Fruit fly (Drosophila melanogaster) ovary, adult (tissue): Measurements from ENCODE around the gene CG6766.

ENCODE experiments used
- CG17801 ChIP-seq: fragments of 200-800 bp; optimal IDR thresholded peaks from 2 replicates; lab custom pipeline; 2019; ENCODE audit warnings: missing biosample characterization, mild to moderate bottlenecking, missing genetic modification characterization, moderate library complexity; ENCODE audit not compliant: partially characterized antibody

The CG6766 gene

dm6 chr2L:12040510-12040909 is at the start of gene CG6766:
Gene CG6766, minus strand, starts transcription at chr2L:12040689.
- peak; percentile 32 for TF ChIP-seq CG17801 (GFP tag; lab: Kevin White, UChicago)

dm6 chr2L:12089145-12089544 is 48.7 kb upstream of the CG6766 start:
- no peak for TF ChIP-seq CG17801 (GFP tag; lab: Kevin White, UChicago)

- no peak for TF ChIP-seq CG17801 (GFP tag; lab: Kevin White, UChicago)
Measured at dm6 chr2L:12087442-12087841, 47.0 kb upstream of the CG6766 start.

- no peak for TF ChIP-seq CG17801 (GFP tag; lab: Kevin White, UChicago)
Measured at dm6 chr2L:12085619-12086171, 45.2 kb upstream of the CG6766 start, which contains the start of gene prd. Gene prd, minus strand, starts transcription at chr2L:12085827.

- no peak for TF ChIP-seq CG17801 (GFP tag; lab: Kevin White, UChicago)
Measured at dm6 chr2L:12085010-12085409, 44.5 kb upstream of the CG6766 start.

dm6 chr2L:12081118-12081665 is 40.7 kb upstream of the CG6766 start:
- TF ChIP-seq CG17801 (GFP tag; lab: Kevin White, UChicago) = no peak

DNA sequence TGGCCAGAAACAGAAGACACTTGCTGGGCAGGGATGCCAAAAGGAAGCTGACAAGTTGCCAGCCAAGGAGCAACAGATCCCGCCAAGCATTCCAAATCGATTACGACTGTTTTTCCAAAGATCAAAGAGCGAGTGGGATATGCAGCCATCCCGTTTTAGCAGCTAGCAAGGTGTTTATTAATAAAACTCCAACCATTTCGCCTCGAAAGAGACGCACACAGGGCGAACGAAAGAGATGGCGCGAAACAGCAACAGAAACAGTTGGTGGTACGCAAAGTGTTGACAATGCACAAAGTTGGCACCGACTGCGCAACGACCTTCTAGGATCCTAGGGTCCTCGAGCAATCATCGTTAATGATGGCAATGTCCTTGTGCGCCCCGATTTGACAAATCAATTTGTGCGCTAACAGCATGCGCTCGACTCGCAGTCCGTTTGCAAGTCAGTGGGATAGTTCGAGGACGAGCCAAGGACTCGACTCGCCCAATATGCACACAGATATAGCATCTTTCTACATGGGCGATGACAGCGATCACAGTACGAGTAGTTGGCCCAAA is 39.4 kb upstream of the CG6766 start:
- TF ChIP-seq CG17801 (GFP tag; lab: Kevin White, UChicago) = no peak

DNA sequence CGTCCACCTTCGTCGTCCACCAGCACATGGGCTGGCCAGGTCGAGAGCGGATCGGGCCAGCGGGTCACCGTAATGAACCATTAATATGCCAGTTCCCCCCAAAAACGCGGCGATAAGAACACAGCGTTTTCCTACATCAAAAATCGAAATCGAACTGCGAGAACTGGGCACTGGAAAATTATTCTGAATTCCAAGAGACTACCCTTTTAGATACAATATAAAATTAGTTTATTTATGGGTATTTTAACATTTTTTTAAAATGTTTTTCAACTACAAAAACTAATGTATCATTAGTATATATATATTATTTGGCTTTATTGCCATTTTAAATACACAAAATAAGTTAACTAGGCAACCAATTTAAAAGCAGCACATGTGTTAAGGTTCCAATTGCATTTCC is 38.2 kb upstream of the CG6766 start:
- no peak for TF ChIP-seq CG17801 (GFP tag; lab: Kevin White, UChicago)

DNA sequence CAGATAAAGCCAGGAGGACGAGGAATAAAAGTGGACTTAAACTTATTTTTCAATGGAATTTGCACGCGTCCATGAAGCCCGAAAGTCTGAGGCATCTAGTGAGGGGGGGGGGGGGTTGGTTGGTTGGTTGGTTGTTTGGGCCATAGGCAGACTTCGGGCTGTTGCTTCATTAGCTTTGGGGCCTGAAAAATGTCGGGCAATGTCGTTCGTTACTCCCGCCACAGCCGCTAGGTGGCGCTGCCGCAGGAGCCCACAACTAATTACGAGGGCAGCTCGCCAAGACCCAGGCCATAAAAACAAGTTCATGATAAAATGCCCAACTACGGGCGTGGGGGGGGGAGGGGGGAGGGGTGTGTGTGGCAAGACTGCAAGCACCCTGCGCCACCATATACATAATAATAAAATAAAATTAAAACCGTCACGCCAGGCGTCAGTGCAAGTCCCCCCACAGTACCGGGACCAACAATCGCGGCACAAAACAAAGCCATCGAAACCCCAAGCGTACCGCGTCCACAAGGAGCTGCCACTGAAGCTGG is 37.7 kb upstream of the CG6766 start:
- TF ChIP-seq CG17801 (GFP tag; lab: Kevin White, UChicago) = no peak

DNA sequence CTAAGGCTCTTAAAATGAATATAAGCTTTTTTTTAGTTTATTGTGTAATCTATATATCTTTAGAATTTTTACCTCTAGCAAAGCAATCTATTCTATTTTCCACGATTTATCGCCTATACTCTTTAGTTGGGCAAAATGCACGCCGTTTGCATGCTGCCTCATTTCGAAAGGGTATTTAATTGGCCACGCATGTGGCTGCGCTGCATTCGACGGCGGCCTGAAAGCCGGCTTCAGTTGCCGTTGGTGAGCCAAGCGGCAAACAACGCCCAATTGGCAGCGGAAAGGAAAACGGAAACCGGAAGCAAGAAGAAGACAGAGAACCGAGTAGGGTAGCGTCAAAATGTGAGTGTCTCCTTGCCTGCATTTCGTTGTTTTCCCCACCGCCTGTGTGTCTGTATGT is 35.4 kb upstream of the CG6766 start, which contains the start of gene CG14947:
TSS of gene CG14947 (plus strand) at position 251 of the 400 bp plus-strand sequence.
- no peak for TF ChIP-seq CG17801 (GFP tag; lab: Kevin White, UChicago)

DNA sequence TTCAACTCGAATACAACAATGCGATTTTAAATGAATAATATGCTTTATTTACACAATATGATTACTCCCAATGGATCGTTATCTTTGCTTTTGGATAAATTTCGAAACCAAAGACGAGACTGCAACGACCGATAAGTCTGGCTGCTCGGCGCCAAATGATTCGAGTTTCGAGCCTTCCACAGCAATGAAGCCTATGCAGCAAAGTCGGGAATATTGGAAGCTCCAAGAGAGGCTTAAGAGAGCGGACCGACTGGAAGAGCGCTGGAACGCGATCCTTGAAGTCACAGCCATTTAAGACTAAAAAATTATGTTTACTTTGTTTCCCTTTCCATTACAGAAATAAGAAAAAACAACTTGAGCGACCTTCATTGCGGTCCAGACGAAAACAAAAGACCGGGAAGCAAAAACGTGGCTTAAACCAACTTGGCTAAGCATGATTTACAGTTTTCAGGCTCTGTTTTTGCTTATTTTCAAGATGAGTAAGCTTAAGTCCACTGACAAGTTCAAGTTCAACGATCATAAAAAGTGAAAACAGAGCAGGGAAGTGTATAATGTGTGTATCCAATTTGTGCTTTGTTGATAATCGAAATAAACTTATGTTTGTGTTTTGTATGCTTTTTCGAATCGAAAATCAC is 26.2 kb upstream of the CG6766 start, which contains the start of gene firl:
TSS of gene firl (minus strand) at position 159 of the 635 bp plus-strand sequence.
- TF ChIP-seq CG17801 (GFP tag; lab: Kevin White, UChicago) = no peak

dm6 chr2L:12065683-12066386 is 25.3 kb upstream of the CG6766 start:
- no peak for TF ChIP-seq CG17801 (GFP tag; lab: Kevin White, UChicago)

dm6 chr2L:12063035-12063434 is 22.5 kb upstream of the CG6766 start, which contains the start of gene Rab3-GAP:
Gene Rab3-GAP, minus strand, starts transcription at chr2L:12063184.
- peak; percentile 19 for TF ChIP-seq CG17801 (GFP tag; lab: Kevin White, UChicago)

- peak; percentile 31 for TF ChIP-seq CG17801 (GFP tag; lab: Kevin White, UChicago)
Measured at dm6 chr2L:12055837-12056388, 15.4 kb upstream of the CG6766 start, which contains the start of the genes JhI-21, RpL7-like and CG34164. Gene JhI-21, minus strand, starts transcription at chr2L:12056042. Gene RpL7-like, plus strand, starts transcription at chr2L:12056326. Gene CG34164, plus strand, starts transcription at chr2L:12056348.
